Fruit fly (Drosophila melanogaster) whole organism, wandering third instar larva: ENCODE results near the gene CG9072.
A peak's percentile ranks its signal among the peaks of the same experiment; 100 is the strongest.

ENCODE experiments used
- Abd-B ChIP-seq: fragments of >200 bp; optimal IDR thresholded peaks from 2 replicates; lab custom pipeline; 2017; ENCODE audit warnings: missing biosample characterization, missing genetic modification characterization
- CG9705 ChIP-seq: fragments of 200-800 bp; sonication (Bioruptor generic); optimal IDR thresholded peaks from 2 replicates; lab custom pipeline; 2018; ENCODE audit warnings: missing biosample characterization, mild to moderate bottlenecking, missing genetic modification characterization
- Dfd ChIP-seq: fragments of >200 bp; optimal IDR thresholded peaks from 2 replicates; lab custom pipeline; 2017; ENCODE audit warnings: missing biosample characterization, missing genetic modification characterization
- Dif ChIP-seq: fragments of 200-275, 200-300 bp; sonication (Bioruptor generic); optimal IDR thresholded peaks from 2 replicates; lab custom pipeline; 2018; ENCODE audit warnings: missing biosample characterization, missing genetic modification characterization; ENCODE audit not compliant: partially characterized antibody
- HLH106 ChIP-seq: fragments of 200-800 bp; optimal IDR thresholded peaks from 3 replicates; lab custom pipeline; 2019; ENCODE audit warnings: missing biosample characterization, mild to moderate bottlenecking, missing genetic modification characterization, moderate library complexity
- Hnf4 ChIP-seq: fragments of 200-800 bp; sonication (Bioruptor generic); optimal IDR thresholded peaks from 2 replicates; lab custom pipeline; 2016; ENCODE audit warnings: missing biosample characterization, mild to moderate bottlenecking, missing genetic modification characterization
- Hr78 ChIP-seq: fragments of >200 bp; optimal IDR thresholded peaks from 2 replicates; lab custom pipeline; 2017; ENCODE audit warnings: missing biosample characterization, missing genetic modification characterization
- Hr83 ChIP-seq: fragments of 200-300 bp; sonication (Bioruptor generic); optimal IDR thresholded peaks from 2 replicates; lab custom pipeline; 2016; ENCODE audit warnings: missing biosample characterization, mild to moderate bottlenecking, missing genetic modification characterization, moderate library complexity; ENCODE audit not compliant: poor library complexity, severe bottlenecking
- Jra ChIP-seq: sonication (Bioruptor generic); optimal IDR thresholded peaks from 2 replicates; lab custom pipeline; 2016; ENCODE audit warnings: missing biosample characterization, missing genetic modification characterization
- Mio ChIP-seq: sonication (Bioruptor generic); optimal IDR thresholded peaks from 2 replicates; lab custom pipeline; 2016; ENCODE audit warnings: missing biosample characterization, missing genetic modification characterization
- Myc ChIP-seq: fragments of >200 bp; optimal IDR thresholded peaks from 2 replicates; lab custom pipeline; 2017
- N ChIP-seq: fragments of >200 bp; optimal IDR thresholded peaks from 2 replicates; lab custom pipeline; 2018; ENCODE audit warnings: missing biosample characterization, missing external identifiers, missing genetic modification characterization
- OdsH ChIP-seq: fragments of 200-800 bp; sonication (Bioruptor generic); optimal IDR thresholded peaks from 2 replicates; lab custom pipeline; 2016; ENCODE audit warnings: missing biosample characterization, mild to moderate bottlenecking, missing genetic modification characterization
- Rel ChIP-seq, 2 experiments: fragments of 200-800 bp; sonication (Bioruptor generic) in 1 of 2; optimal IDR thresholded peaks; 2 replicates in 1 of 2; 3 replicates in 1 of 2; lab custom pipeline; 2016 to 2019; ENCODE audit warnings: mild to moderate bottlenecking in 2 of 2, missing biosample characterization in 2 of 2, missing genetic modification characterization in 2 of 2, moderate library complexity in 1 of 2
- Vsx2 ChIP-seq: fragments of 200-300, 225-300 bp; sonication (Bioruptor generic); optimal IDR thresholded peaks from 2 replicates; lab custom pipeline; 2018; ENCODE audit warnings: missing biosample characterization, missing genetic modification characterization; ENCODE audit not compliant: partially characterized antibody
- br ChIP-seq: fragments of 200-800 bp; sonication (Bioruptor generic); optimal IDR thresholded peaks from 2 replicates; lab custom pipeline; 2016; ENCODE audit warnings: missing biosample characterization, missing genetic modification characterization
- brk ChIP-seq: fragments of 200-800 bp; sonication (Bioruptor generic); optimal IDR thresholded peaks from 2 replicates; lab custom pipeline; 2016; ENCODE audit warnings: missing biosample characterization, mild to moderate bottlenecking, missing genetic modification characterization
- dl ChIP-seq, 2 experiments: fragments of 175-275, 200-275 bp in 1 of 2; fragments of 200-275 bp in 1 of 2; sonication (Bioruptor generic); optimal IDR thresholded peaks; lab custom pipeline; 2018; ENCODE audit warnings: mild to moderate bottlenecking in 2 of 2, missing biosample characterization in 2 of 2, missing genetic modification characterization in 2 of 2, moderate library complexity in 2 of 2; ENCODE audit not compliant: partially characterized antibody in 2 of 2, insufficient read depth in 1 of 2
- dmrt93B ChIP-seq: fragments of 200-800 bp; sonication (Bioruptor generic); optimal IDR thresholded peaks from 2 replicates; lab custom pipeline; 2018; ENCODE audit warnings: missing biosample characterization, mild to moderate bottlenecking, missing genetic modification characterization
- dsf ChIP-seq: sonication (Bioruptor generic); optimal IDR thresholded peaks from 2 replicates; lab custom pipeline; 2016; ENCODE audit warnings: missing biosample characterization, missing genetic modification characterization, borderline replicate concordance
- foxo ChIP-seq, 2 experiments: fragments of 200-800 bp; sonication (Bioruptor generic); optimal IDR thresholded peaks; 2 replicates in 1 of 2; 3 replicates in 1 of 2; lab custom pipeline; 2016 to 2017; ENCODE audit warnings: missing biosample characterization in 2 of 2, missing genetic modification characterization in 2 of 2
- fru ChIP-seq: fragments of 200-800 bp; sonication (Bioruptor generic); optimal IDR thresholded peaks from 3 replicates; lab custom pipeline; 2016; ENCODE audit warnings: missing biosample characterization, mild to moderate bottlenecking, missing genetic modification characterization
- h ChIP-seq: fragments of 200-800 bp; sonication (Bioruptor generic); optimal IDR thresholded peaks from 3 replicates; lab custom pipeline; 2016; ENCODE audit warnings: missing biosample characterization, mild to moderate bottlenecking, missing genetic modification characterization
- jim ChIP-seq: fragments of 175-275, 200-325 bp; sonication (Bioruptor generic); optimal IDR thresholded peaks from 2 replicates; lab custom pipeline; 2016; ENCODE audit warnings: missing biosample characterization, mild to moderate bottlenecking, missing genetic modification characterization
- pan ChIP-seq: fragments of >200 bp; optimal IDR thresholded peaks from 2 replicates; lab custom pipeline; 2017
- psq ChIP-seq: fragments of 200-800 bp; sonication (Bioruptor generic); optimal IDR thresholded peaks from 3 replicates; lab custom pipeline; 2017; ENCODE audit warnings: missing biosample characterization, mild to moderate bottlenecking, missing genetic modification characterization, moderate library complexity
- sage ChIP-seq: fragments of 200-800 bp; sonication (Bioruptor generic); optimal IDR thresholded peaks from 2 replicates; lab custom pipeline; 2016; ENCODE audit warnings: missing biosample characterization, mild to moderate bottlenecking, missing genetic modification characterization
- sv ChIP-seq: fragments of 200-800 bp; sonication (Bioruptor generic); optimal IDR thresholded peaks from 3 replicates; lab custom pipeline; 2016; ENCODE audit warnings: missing biosample characterization, missing genetic modification characterization
- usp ChIP-seq: fragments of >200 bp; optimal IDR thresholded peaks from 2 replicates; lab custom pipeline; 2017; ENCODE audit warnings: missing biosample characterization, missing genetic modification characterization
- woc ChIP-seq: sonication (Bioruptor generic); optimal IDR thresholded peaks from 2 replicates; lab custom pipeline; 2016; ENCODE audit warnings: missing biosample characterization, mild to moderate bottlenecking, missing genetic modification characterization

CG9072 gene

dm6 chrX:15137241-15137640, 41.4 kb upstream of the CG9072 start:
- TF ChIP-seq Myc (peak; percentile 96), dsf (GFP tag; lab: Kevin White, UChicago) (no peak)

- no peak for TF ChIP-seq OdsH (GFP tag; lab: Kevin White, UChicago)
- TF ChIP-seq foxo (GFP tag; optimal IDR thresholded peaks at IDR 0.05; lab: Kevin White, UChicago), result no peak
- TF ChIP-seq Dif (GFP tag; lab: Kevin White, UChicago), result no peak
- TF ChIP-seq Jra, result no peak
- no peak for TF ChIP-seq dl (GFP tag; optimal IDR thresholded peaks at IDR 0.05; lab: Kevin White, UChicago; ENCODE audit: insufficient read depth in 1 of 2, partially characterized antibody in 2 of 2)
- no peak for TF ChIP-seq dmrt93B
- no peak for TF ChIP-seq Hr78 (GFP tag; lab: Kevin White, UChicago)
- TF ChIP-seq Abd-B (GFP tag; lab: Kevin White, UChicago), result no peak
- TF ChIP-seq CG9705 (GFP tag; lab: Kevin White, UChicago), result no peak
- no peak for TF ChIP-seq fru (GFP tag; lab: Kevin White, UChicago)
- no peak for TF ChIP-seq Mio (GFP tag; lab: Kevin White, UChicago)
- TF ChIP-seq Myc, result no peak
- TF ChIP-seq pan (lab: Kevin White, UChicago), result no peak
- no peak for TF ChIP-seq brk (GFP tag; lab: Kevin White, UChicago)
- no peak for TF ChIP-seq br
- no peak for TF ChIP-seq usp
- no peak for TF ChIP-seq Rel (GFP tag; optimal IDR thresholded peaks at IDR 0.05; lab: Kevin White, UChicago)
- no peak for TF ChIP-seq Rel (tag; optimal IDR thresholded peaks at IDR 0.05; lab: Kevin White, UChicago)
- TF ChIP-seq sv (GFP tag; lab: Kevin White, UChicago), result no peak
- no peak for TF ChIP-seq sage
- no peak for TF ChIP-seq dsf (GFP tag; lab: Kevin White, UChicago)
These were observed 36.2 kb upstream of the CG9072 start for dm6 chrX:15132065-15132464.

- no peak for TF ChIP-seq br
- TF ChIP-seq Myc, result no peak
These were observed 32.2 kb upstream of the CG9072 start for dm6 chrX:15127880-15128644.

dm6 chrX:15125496-15125895, 29.7 kb upstream of the CG9072 start, which contains the start of gene drd:
drd (plus strand) TSS chrX:15125753.
- TF ChIP-seq woc (GFP tag; lab: Kevin White, UChicago) (no peak), Hr83 (GFP tag; lab: Kevin White, UChicago) (no peak), Hnf4 (GFP tag; lab: Kevin White, UChicago) (no peak), Myc (no peak), Dif (GFP tag; lab: Kevin White, UChicago) (no peak), HLH106 (tag; lab: Kevin White, UChicago) (no peak), Mio (GFP tag; lab: Kevin White, UChicago) (no peak), h (GFP tag; lab: Kevin White, UChicago) (no peak), Jra (no peak)
- TF ChIP-seq, all 38 proteins: peak for 0

dm6 chrX:15123418-15123994, 27.7 kb upstream of the CG9072 start:
- no peak for TF ChIP-seq CG9705 (GFP tag; lab: Kevin White, UChicago)
- TF ChIP-seq Dif (GFP tag; lab: Kevin White, UChicago), result no peak
- TF ChIP-seq dmrt93B, result no peak
- no peak for TF ChIP-seq Dfd (GFP tag; lab: Kevin White, UChicago)
- TF ChIP-seq Hr83 (GFP tag; lab: Kevin White, UChicago), result no peak
- TF ChIP-seq psq, result no peak
- TF ChIP-seq Vsx2, result no peak
- TF ChIP-seq dl (GFP tag; optimal IDR thresholded peaks at IDR 0.05; lab: Kevin White, UChicago; ENCODE audit: insufficient read depth in 1 of 2, partially characterized antibody in 2 of 2), result no peak
- no peak for TF ChIP-seq jim (GFP tag; lab: Kevin White, UChicago)
- TF ChIP-seq N (GFP tag; lab: Kevin White, UChicago), result no peak
- no peak for TF ChIP-seq h (GFP tag; lab: Kevin White, UChicago)
- no peak for TF ChIP-seq Abd-B (GFP tag; lab: Kevin White, UChicago)
- no peak for TF ChIP-seq fru (GFP tag; lab: Kevin White, UChicago)
- TF ChIP-seq, all 38 proteins: peak for 0
